Worm (Caenorhabditis elegans) whole organism, late embryonic: ENCODE data around the gene sre-27.

ENCODE experiments used
- K09A11.1 ChIP-seq: sonication (generic microtip); optimal IDR thresholded peaks from 2 replicates; lab custom pipeline; 2017; ENCODE audit warnings: antibody characterized with exemption, mild to moderate bottlenecking, missing genetic modification characterization, missing compliant biosample characterization; ENCODE audit not compliant: insufficient read depth
- Y22D7AL.16 ChIP-seq: sonication (generic microtip); optimal IDR thresholded peaks from 2 replicates; lab custom pipeline; 2016; ENCODE audit warnings: missing genetic modification characterization, missing compliant biosample characterization
- ama-1 ChIP-seq: fragments of 150-350 bp; optimal IDR thresholded peaks from 2 replicates; lab custom pipeline; 2014
- ceh-2 ChIP-seq: sonication (generic microtip); optimal IDR thresholded peaks from 2 replicates; lab custom pipeline; 2016; ENCODE audit warnings: missing genotype, missing genetic modification characterization, missing compliant biosample characterization
- ceh-22 ChIP-seq: sonication (generic microtip); optimal IDR thresholded peaks from 2 replicates; lab custom pipeline; 2017; ENCODE audit warnings: missing biosample characterization, missing genetic modification characterization
- ceh-24 ChIP-seq: sonication (generic microtip); optimal IDR thresholded peaks from 2 replicates; lab custom pipeline; 2016; ENCODE audit warnings: mild to moderate bottlenecking, missing genetic modification characterization, missing compliant biosample characterization
- ceh-34 ChIP-seq: sonication (generic microtip); optimal IDR thresholded peaks from 2 replicates; lab custom pipeline; 2016; ENCODE audit warnings: mild to moderate bottlenecking, missing genetic modification characterization, missing compliant biosample characterization
- fkh-10 ChIP-seq: fragments of 150-350 bp; optimal IDR thresholded peaks from 2 replicates; lab custom pipeline; 2014; ENCODE audit warnings: missing biosample characterization, missing genetic modification reagents, missing genetic modification characterization
- gmeb-2 ChIP-seq: sonication (generic microtip); optimal IDR thresholded peaks from 2 replicates; lab custom pipeline; 2016; ENCODE audit warnings: missing genetic modification characterization, inconsistent platforms, missing compliant biosample characterization
- mec-3 ChIP-seq: sonication (generic microtip); optimal IDR thresholded peaks from 2 replicates; lab custom pipeline; 2016; ENCODE audit warnings: borderline replicate concordance, missing genetic modification characterization, missing compliant biosample characterization
- nhr-11 ChIP-seq: fragments of 150-350 bp; optimal IDR thresholded peaks from 2 replicates; lab custom pipeline; 2014; ENCODE audit warnings: missing biosample characterization, missing genetic modification characterization
- pag-3 ChIP-seq: sonication (generic microtip); optimal IDR thresholded peaks from 2 replicates; lab custom pipeline; 2016; ENCODE audit warnings: missing compliant biosample characterization, missing genetic modification characterization, borderline replicate concordance
- pqm-1 ChIP-seq: sonication (generic microtip); optimal IDR thresholded peaks from 2 replicates; lab custom pipeline; 2016; ENCODE audit warnings: missing genetic modification characterization, missing compliant biosample characterization
- tbx-2 ChIP-seq: sonication (generic microtip); optimal IDR thresholded peaks from 2 replicates; lab custom pipeline; 2016; ENCODE audit warnings: missing genetic modification characterization, missing compliant biosample characterization

DNA sequence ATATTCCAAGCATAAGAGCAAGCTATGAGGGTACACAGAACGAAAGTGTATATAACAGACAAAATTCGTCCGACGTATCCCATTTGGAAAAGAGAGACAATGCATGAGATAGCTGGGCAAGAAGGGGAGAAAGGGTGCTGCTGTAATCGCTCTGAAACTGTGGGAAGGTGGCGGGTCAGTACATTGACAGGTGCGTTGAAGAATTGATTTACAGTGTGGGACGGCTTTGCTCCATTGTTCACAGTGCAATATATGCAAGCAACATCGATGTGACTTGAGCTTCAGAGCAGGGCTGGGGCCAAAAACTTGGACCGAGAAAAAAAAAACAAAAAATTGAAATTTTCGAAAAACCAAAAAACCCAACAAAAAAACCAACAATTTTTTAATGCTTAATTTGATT is 7.3 kb downstream of the sre-27 start, which contains the start of gene F57G9.3:
- TF ChIP-seq fkh-10, result no peak
- TF ChIP-seq pqm-1 (tag; lab: Kevin White, UChicago), result no peak
- TF ChIP-seq nhr-11 (tag; lab: Kevin White, UChicago), result no peak
- no peak for TF ChIP-seq ceh-2 (tag; lab: Kevin White, UChicago)
- no peak for TF ChIP-seq ceh-24
- TF ChIP-seq pag-3, result no peak
- TF ChIP-seq ceh-22 (tag; lab: Kevin White, UChicago), result no peak
- TF ChIP-seq ceh-34 (tag; lab: Kevin White, UChicago), result no peak
- no peak for TF ChIP-seq mec-3 (tag; lab: Kevin White, UChicago)
- no peak for TF ChIP-seq ama-1 (lab: Kevin White, UChicago)
- TF ChIP-seq Y22D7AL.16 (tag; lab: Kevin White, UChicago), result no peak
- TF ChIP-seq gmeb-2 (tag; lab: Kevin White, UChicago), result no peak
- no peak for TF ChIP-seq tbx-2 (tag; lab: Kevin White, UChicago)
- TF ChIP-seq K09A11.1 (tag; lab: Kevin White, UChicago), result no peak
